Worm (Caenorhabditis elegans) whole organism, mixed stage, embryonic: Measurements from ENCODE around the gene fipr-1.

Experiments
- lin-13 ChIP-seq: fragments of 150-350 bp; optimal IDR thresholded peaks from 2 replicates; lab custom pipeline; 2014; ENCODE audit warnings: missing biosample characterization, missing genetic modification characterization
- mab-5 ChIP-seq: fragments of 150-350 bp; optimal IDR thresholded peaks from 2 replicates; lab custom pipeline; 2014; ENCODE audit warnings: missing biosample characterization, missing genetic modification characterization
- nhr-12 ChIP-seq: fragments of 150-350 bp; optimal IDR thresholded peaks from 2 replicates; lab custom pipeline; 2014; ENCODE audit warnings: missing biosample characterization, missing genetic modification characterization
- nhr-237 ChIP-seq: fragments of 150-350 bp; optimal IDR thresholded peaks from 2 replicates; lab custom pipeline; 2014; ENCODE audit warnings: missing biosample characterization, missing genetic modification characterization
- nhr-28 ChIP-seq: fragments of 150-350 bp; optimal IDR thresholded peaks from 2 replicates; lab custom pipeline; 2014; ENCODE audit warnings: missing biosample characterization, missing genetic modification characterization
- pha-4 ChIP-seq: fragments of 150-350 bp; optimal IDR thresholded peaks from 2 replicates; lab custom pipeline; 2018; ENCODE audit warnings: missing biosample characterization, missing genetic modification reagents, missing genetic modification characterization
- snpc-4 ChIP-seq: fragments of 150-350 bp; optimal IDR thresholded peaks from 2 replicates; lab custom pipeline; 2014; ENCODE audit warnings: missing biosample characterization, missing genetic modification characterization
- sptf-1 ChIP-seq: sonication (generic microtip); optimal IDR thresholded peaks from 2 replicates; lab custom pipeline; 2017; ENCODE audit warnings: mild to moderate bottlenecking, missing genetic modification characterization, moderate library complexity, missing compliant biosample characterization
- tbx-8 ChIP-seq: fragments of 200-800 bp; sonication (Bioruptor generic); optimal IDR thresholded peaks from 2 replicates; lab custom pipeline; 2018; ENCODE audit warnings: mild to moderate bottlenecking, missing genetic modification characterization, moderate library complexity, missing compliant biosample characterization
- unc-120 ChIP-seq: sonication (generic microtip); optimal IDR thresholded peaks from 2 replicates; lab custom pipeline; 2017; ENCODE audit warnings: missing genetic modification characterization, missing compliant biosample characterization; ENCODE audit not compliant: poor library complexity, severe bottlenecking

ce11 chrV:12402355-12402754, 40.8 kb upstream of the fipr-1 start, which contains the start of gene K01D12.8:
- TF ChIP-seq pha-4 (tag; lab: Kevin White, UChicago) (no peak), nhr-12 (tag; lab: Kevin White, UChicago) (no peak), nhr-237 (tag; lab: Kevin White, UChicago) (no peak), lin-13 (tag; lab: Kevin White, UChicago) (no peak), mab-5 (tag; lab: Kevin White, UChicago) (no peak), nhr-28 (tag; lab: Kevin White, UChicago) (no peak), sptf-1 (tag; lab: Kevin White, UChicago) (no peak), snpc-4 (no peak), unc-120 (tag; lab: Kevin White, UChicago) (no peak), tbx-8 (GFP tag; lab: Kevin White, UChicago) (no peak)
